Worm (Caenorhabditis elegans) whole organism, L3 larva: ENCODE data around the gene lag-2.

Experiments
- R02D3.7 ChIP-seq: fragments of 150-350 bp; optimal IDR thresholded peaks from 2 replicates; lab custom pipeline; 2014; ENCODE audit warnings: missing biosample characterization, missing genetic modification characterization
- ZK546.5 ChIP-seq: sonication (generic microtip); optimal IDR thresholded peaks from 2 replicates; lab custom pipeline; 2017; ENCODE audit warnings: missing biosample characterization, missing genetic modification characterization
- aly-2 ChIP-seq: fragments of 150-350 bp; optimal IDR thresholded peaks from 2 replicates; lab custom pipeline; 2014; ENCODE audit warnings: missing biosample characterization, missing genetic modification characterization
- ama-1 ChIP-seq: fragments of 150-350 bp; optimal IDR thresholded peaks from 2 replicates; lab custom pipeline; 2018
- ceh-16 ChIP-seq: sonication (generic microtip); optimal IDR thresholded peaks from 2 replicates; lab custom pipeline; 2017; ENCODE audit warnings: missing biosample characterization, missing genetic modification characterization
- ceh-28 ChIP-seq: fragments of 150-350 bp; optimal IDR thresholded peaks from 2 replicates; lab custom pipeline; 2014; ENCODE audit warnings: missing biosample characterization, missing genetic modification reagents, missing genetic modification characterization
- ceh-82 ChIP-seq: fragments of 150-350 bp; optimal IDR thresholded peaks from 2 replicates; lab custom pipeline; 2014; ENCODE audit warnings: missing biosample characterization, missing genetic modification characterization
- ceh-9 ChIP-seq: sonication (generic microtip); optimal IDR thresholded peaks from 2 replicates; lab custom pipeline; 2018; ENCODE audit warnings: missing biosample characterization, missing genetic modification characterization
- daf-12 ChIP-seq: fragments of 150-350 bp; optimal IDR thresholded peaks from 2 replicates; lab custom pipeline; 2014; ENCODE audit warnings: missing biosample characterization, missing genetic modification reagents, missing genetic modification characterization
- egl-27 ChIP-seq: sonication (generic microtip); optimal IDR thresholded peaks from 4 replicates; lab custom pipeline; 2017; ENCODE audit warnings: missing biosample characterization, missing genetic modification reagents, missing genetic modification characterization
- egl-5 ChIP-seq: fragments of 150-350 bp; optimal IDR thresholded peaks from 2 replicates; lab custom pipeline; 2017; ENCODE audit warnings: missing biosample characterization, missing genetic modification reagents, missing genetic modification characterization, inconsistent platforms
- elt-1 ChIP-seq: fragments of 150-350 bp; optimal IDR thresholded peaks from 2 replicates; lab custom pipeline; 2014; ENCODE audit warnings: missing biosample characterization, missing genetic modification characterization
- eor-1 ChIP-seq, 2 experiments: fragments of 150-350 bp; optimal IDR thresholded peaks; 2 replicates each; lab custom pipeline; 2014 to 2018; ENCODE audit warnings: missing biosample characterization in 2 of 2, missing genetic modification characterization in 2 of 2
- fkh-10 ChIP-seq: sonication (generic microtip); optimal IDR thresholded peaks from 2 replicates; lab custom pipeline; 2017; ENCODE audit warnings: missing biosample characterization, missing genetic modification reagents, missing genetic modification characterization
- fkh-2 ChIP-seq: fragments of 150-350 bp; optimal IDR thresholded peaks from 2 replicates; lab custom pipeline; 2014; ENCODE audit warnings: missing biosample characterization, missing genetic modification reagents, missing genetic modification characterization
- fos-1 ChIP-seq: fragments of 150-350 bp; optimal IDR thresholded peaks from 2 replicates; lab custom pipeline; 2014; ENCODE audit warnings: missing biosample characterization, missing genetic modification characterization
- hmg-11 ChIP-seq: sonication (generic microtip); optimal IDR thresholded peaks from 2 replicates; lab custom pipeline; 2016; ENCODE audit warnings: missing genetic modification characterization, missing compliant biosample characterization
- jun-1 ChIP-seq: fragments of 150-350 bp; optimal IDR thresholded peaks from 2 replicates; lab custom pipeline; 2014; ENCODE audit warnings: missing biosample characterization, missing genetic modification reagents, missing genetic modification characterization
- lin-39 ChIP-seq: fragments of 150-350 bp; optimal IDR thresholded peaks from 2 replicates; lab custom pipeline; 2018; ENCODE audit warnings: missing biosample characterization, missing genetic modification reagents, missing genetic modification characterization
- lsy-12 ChIP-seq: sonication (generic microtip); optimal IDR thresholded peaks from 2 replicates; lab custom pipeline; 2016; ENCODE audit warnings: mild to moderate bottlenecking, missing genetic modification characterization, missing compliant biosample characterization
- mdl-1 ChIP-seq: fragments of 150-350 bp; optimal IDR thresholded peaks from 2 replicates; lab custom pipeline; 2014; ENCODE audit warnings: missing biosample characterization, missing genetic modification characterization
- mml-1 ChIP-seq: fragments of 150-350 bp; sonication (generic microtip); optimal IDR thresholded peaks from 3 replicates; lab custom pipeline; 2014; ENCODE audit warnings: missing biosample characterization, missing genetic modification characterization
- nfya-1 ChIP-seq: sonication (generic microtip); optimal IDR thresholded peaks from 2 replicates; lab custom pipeline; 2017; ENCODE audit warnings: missing genetic modification characterization, mild to moderate bottlenecking, missing compliant biosample characterization, antibody characterized with exemption, moderate library complexity; ENCODE audit not compliant: insufficient read depth
- nhr-11 ChIP-seq: fragments of 150-350 bp; optimal IDR thresholded peaks from 2 replicates; lab custom pipeline; 2014; ENCODE audit warnings: missing biosample characterization, missing genetic modification characterization
- nhr-12 ChIP-seq: fragments of 150-350 bp; optimal IDR thresholded peaks from 2 replicates; lab custom pipeline; 2014; ENCODE audit warnings: missing biosample characterization, missing genetic modification characterization
- nhr-237 ChIP-seq: fragments of 150-350 bp; optimal IDR thresholded peaks from 2 replicates; lab custom pipeline; 2014; ENCODE audit warnings: missing biosample characterization, missing genetic modification characterization
- nhr-28 ChIP-seq: fragments of 150-350 bp; optimal IDR thresholded peaks from 2 replicates; lab custom pipeline; 2014; ENCODE audit warnings: missing biosample characterization, missing genetic modification characterization
- nhr-43 ChIP-seq: sonication (generic microtip); optimal IDR thresholded peaks from 2 replicates; lab custom pipeline; 2016; ENCODE audit warnings: mild to moderate bottlenecking, missing genetic modification characterization, missing compliant biosample characterization; ENCODE audit not compliant: poor library complexity, severe bottlenecking
- nhr-67 ChIP-seq: fragments of 150-350 bp; optimal IDR thresholded peaks from 2 replicates; lab custom pipeline; 2014; ENCODE audit warnings: missing biosample characterization, missing genetic modification characterization
- nhr-76 ChIP-seq: fragments of 150-350 bp; sonication (generic microtip); optimal IDR thresholded peaks from 5 replicates; lab custom pipeline; 2014; ENCODE audit warnings: missing biosample characterization, missing genetic modification characterization
- pqm-1 ChIP-seq: fragments of 150-350 bp; optimal IDR thresholded peaks from 2 replicates; lab custom pipeline; 2017; ENCODE audit warnings: missing biosample characterization, missing genetic modification characterization, inconsistent platforms
- tbx-2 ChIP-seq: sonication (generic microtip); optimal IDR thresholded peaks from 2 replicates; lab custom pipeline; 2016; ENCODE audit warnings: mild to moderate bottlenecking, missing genetic modification characterization, missing compliant biosample characterization
- unc-39 ChIP-seq: sonication (generic microtip); optimal IDR thresholded peaks from 4 replicates; lab custom pipeline; 2017; ENCODE audit warnings: missing biosample characterization, missing genetic modification characterization
- unc-62 ChIP-seq: fragments of 150-350 bp; sonication (generic microtip); optimal IDR thresholded peaks from 4 replicates; lab custom pipeline; 2014; ENCODE audit warnings: missing biosample characterization, missing genetic modification reagents, missing genetic modification characterization
- ztf-11 ChIP-seq: fragments of 150-350 bp; optimal IDR thresholded peaks from 2 replicates; lab custom pipeline; 2014; ENCODE audit warnings: missing biosample characterization, missing genetic modification characterization

Gene lag-2

ce11 chrV:3146932-3147331, 41.2 kb upstream of the lag-2 start, which contains the start of gene srab-11:
TSS of gene srab-11 (minus strand) at chrV:3147032.
- TF ChIP-seq nhr-76 (tag; lab: Kevin White, UChicago), result no peak

DNA sequence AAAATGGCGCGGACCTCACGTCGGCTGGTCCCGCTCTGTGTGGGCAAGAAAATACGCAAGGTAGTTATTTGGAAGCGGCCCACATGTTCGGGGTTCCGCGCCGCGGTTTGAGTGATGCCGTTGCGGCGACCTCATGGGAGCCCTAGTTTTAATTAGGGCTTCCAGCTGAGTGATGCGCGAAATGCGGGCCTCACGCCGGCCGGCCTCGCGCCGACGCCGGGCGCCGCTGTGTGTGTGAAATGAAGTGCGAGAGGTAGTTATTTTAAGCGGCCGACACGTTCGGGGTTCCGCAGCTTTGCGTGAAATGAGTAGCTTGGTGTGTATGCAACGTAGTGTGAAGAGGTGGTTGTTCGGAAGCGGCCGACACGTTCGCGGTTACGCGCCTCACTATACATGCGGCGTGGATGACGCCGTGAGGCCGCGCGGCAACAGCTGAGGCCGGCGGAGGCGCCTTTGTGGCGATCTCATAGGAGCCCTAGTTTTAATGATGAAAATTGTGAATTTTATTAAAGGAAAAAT, 38.2 kb upstream of the lag-2 start:
- TF ChIP-seq tbx-2 (tag; lab: Kevin White, UChicago) (no peak), elt-1 (tag; lab: Kevin White, UChicago) (no peak)

DNA sequence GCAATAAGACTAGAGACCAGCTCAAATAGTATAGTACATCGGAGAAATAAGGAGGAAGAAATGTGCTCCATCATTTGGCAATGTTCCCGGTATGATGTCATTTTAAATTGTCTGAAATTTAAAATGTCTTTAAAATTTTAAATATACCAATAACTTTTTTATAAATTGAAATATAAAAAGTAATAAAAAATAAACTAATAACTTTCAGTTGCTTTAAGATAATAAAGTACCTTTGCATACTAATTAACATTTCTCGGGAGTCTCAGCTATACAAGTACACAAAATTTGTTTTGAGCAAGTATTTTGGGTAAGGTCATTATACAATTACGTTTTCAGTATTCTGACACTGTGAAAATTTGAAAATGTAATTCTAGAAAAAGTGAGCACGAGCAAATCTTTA, 36.3 kb upstream of the lag-2 start, which contains the start of gene srab-6:
srab-6 (minus strand) TSS at position 101 of the 400 bp plus-strand sequence.
- TF ChIP-seq tbx-2 (tag; lab: Kevin White, UChicago) (no peak), hmg-11 (tag; lab: Kevin White, UChicago) (no peak), nhr-28 (no peak), fkh-10 (GFP tag; lab: Kevin White, UChicago) (no peak), eor-1 (tag; optimal IDR thresholded peaks at IDR 0.05; lab: Kevin White, UChicago) (no peak), egl-5 (tag; lab: Kevin White, UChicago) (no peak), nhr-12 (no peak), nhr-11 (tag; lab: Kevin White, UChicago) (no peak), ceh-9 (tag; lab: Kevin White, UChicago) (no peak), aly-2 (tag; lab: Kevin White, UChicago) (no peak), ceh-28 (no peak), ztf-11 (no peak), unc-62 (GFP tag; lab: Kevin White, UChicago) (no peak), mdl-1 (tag; lab: Kevin White, UChicago) (no peak), ceh-16 (tag; lab: Kevin White, UChicago) (no peak), fkh-2 (tag; lab: Kevin White, UChicago) (no peak), nfya-1 (tag; lab: Kevin White, UChicago) (no peak), ZK546.5 (no peak), R02D3.7 (tag; lab: Kevin White, UChicago) (no peak)

DNA sequence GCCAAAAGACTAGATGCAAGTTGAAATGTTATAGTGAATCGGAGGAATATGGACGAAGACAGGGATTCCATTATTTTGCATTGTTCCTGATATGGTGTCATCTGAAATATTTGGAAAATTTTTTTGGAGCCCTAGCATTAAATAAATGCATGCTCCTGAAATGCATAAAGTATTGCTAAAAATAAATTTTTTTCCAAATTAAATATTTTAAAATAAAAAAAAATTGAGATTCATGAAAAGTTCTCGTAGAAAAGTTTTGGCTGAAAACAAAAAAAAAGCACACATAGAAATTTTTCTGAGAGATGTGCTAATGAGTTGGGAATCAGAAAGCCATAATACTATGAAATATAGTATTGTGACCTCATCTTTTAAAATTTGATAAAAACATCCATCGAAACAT, 33.1 kb upstream of the lag-2 start, which contains the start of gene srab-7:
srab-7 (minus strand) TSS at position 101 of the 400 bp plus-strand sequence.
- TF ChIP-seq nhr-28, result no peak
- no peak for TF ChIP-seq mml-1 (tag; lab: Kevin White, UChicago)
- TF ChIP-seq mdl-1 (tag; lab: Kevin White, UChicago), result no peak
- TF ChIP-seq fos-1 (tag; lab: Kevin White, UChicago), result no peak
- TF ChIP-seq eor-1 (tag; optimal IDR thresholded peaks at IDR 0.05; lab: Kevin White, UChicago), result no peak
- no peak for TF ChIP-seq unc-39 (tag; lab: Kevin White, UChicago)
- no peak for TF ChIP-seq ama-1 (lab: Kevin White, UChicago)
- TF ChIP-seq pqm-1 (tag; lab: Kevin White, UChicago), result no peak
- no peak for TF ChIP-seq hmg-11 (tag; lab: Kevin White, UChicago)
- TF ChIP-seq nfya-1 (tag; lab: Kevin White, UChicago), result no peak

ce11 chrV:3156786-3157185, 31.4 kb upstream of the lag-2 start, which contains the start of gene exh-1:
TSS of gene exh-1 (plus strand) at chrV:3157086.
- TF ChIP-seq ztf-11 (no peak), fkh-10 (GFP tag; lab: Kevin White, UChicago) (no peak), ceh-9 (tag; lab: Kevin White, UChicago) (no peak), fos-1 (tag; lab: Kevin White, UChicago) (no peak), nhr-67 (tag; lab: Kevin White, UChicago) (no peak), lin-39 (tag; lab: Kevin White, UChicago) (no peak), egl-27 (tag; lab: Kevin White, UChicago) (no peak), daf-12 (no peak), jun-1 (no peak), fkh-2 (tag; lab: Kevin White, UChicago) (no peak), ama-1 (lab: Kevin White, UChicago) (no peak)

- no peak for TF ChIP-seq mdl-1 (tag; lab: Kevin White, UChicago)
- TF ChIP-seq fos-1 (tag; lab: Kevin White, UChicago), result no peak
- no peak for TF ChIP-seq nhr-43 (tag; lab: Kevin White, UChicago)
- TF ChIP-seq jun-1, result no peak
- no peak for TF ChIP-seq egl-27 (tag; lab: Kevin White, UChicago)
- no peak for TF ChIP-seq nfya-1 (tag; lab: Kevin White, UChicago)
- TF ChIP-seq nhr-76 (tag; lab: Kevin White, UChicago), result no peak
- TF ChIP-seq hmg-11 (tag; lab: Kevin White, UChicago), result no peak
- no peak for TF ChIP-seq ceh-82
- TF ChIP-seq ceh-9 (tag; lab: Kevin White, UChicago), result no peak
- TF ChIP-seq unc-39 (tag; lab: Kevin White, UChicago), result no peak
- TF ChIP-seq nhr-237, result no peak
- no peak for TF ChIP-seq lsy-12 (tag; lab: Kevin White, UChicago)
- TF ChIP-seq lin-39 (tag; lab: Kevin White, UChicago), result no peak
- TF ChIP-seq mml-1 (tag; lab: Kevin White, UChicago), result no peak
- TF ChIP-seq, all 47 proteins: peak for 0
These were observed 29.8 kb upstream of the lag-2 start for ce11 chrV:3158379-3158778.
